Fruit fly (Drosophila melanogaster) whole organism, embryonic: ENCODE measurements around the gene PGAP1.

ENCODE experiments used
- Ada2b ChIP-seq: fragments of 200-800 bp; sonication (Bioruptor generic); IDR thresholded peaks from 2 replicates; pipeline ENCODE4 v1.3.6; 2022; ENCODE audit warnings: missing biosample characterization, missing genetic modification characterization
- BEAF-32 ChIP-seq: fragments of 200-800 bp; sonication (Bioruptor generic); optimal IDR thresholded peaks from 3 replicates; lab custom pipeline; 2017; ENCODE audit warnings: missing biosample characterization, missing genetic modification characterization, mild to moderate bottlenecking, moderate library complexity, missing genetic modification reagents
- CG10147 ChIP-seq: fragments of 200-800 bp; sonication (Bioruptor generic); optimal IDR thresholded peaks from 2 replicates; lab custom pipeline; 2019; ENCODE audit warnings: missing biosample characterization, mild to moderate bottlenecking, missing genetic modification characterization, moderate library complexity
- CG10209 ChIP-seq: fragments of 200-800 bp; sonication (Bioruptor generic); optimal IDR thresholded peaks from 3 replicates; lab custom pipeline; 2017; ENCODE audit warnings: missing biosample characterization, mild to moderate bottlenecking, missing genetic modification characterization, missing genetic modification reagents
- CG11085 ChIP-seq: fragments of 200-800 bp; sonication (Bioruptor generic); IDR thresholded peaks from 2 replicates; pipeline ENCODE4 v1.3.6; 2022; ENCODE audit warnings: missing biosample characterization, missing genetic modification characterization
- CG11093 ChIP-seq: fragments of 200-800 bp; sonication (Bioruptor generic); IDR thresholded peaks from 3 replicates; pipeline ENCODE4 v1.3.6; 2022; ENCODE audit warnings: missing biosample characterization, missing genetic modification characterization
- CG11695 ChIP-seq: fragments of 200-800 bp; sonication (Bioruptor generic); IDR thresholded peaks from 3 replicates; pipeline ENCODE4 v1.3.6; 2022; ENCODE audit warnings: missing biosample characterization, missing genetic modification characterization
- CG13424 ChIP-seq: fragments of 200-800 bp; sonication (Bioruptor generic); optimal IDR thresholded peaks from 2 replicates; lab custom pipeline; 2019; ENCODE audit warnings: missing biosample characterization, mild to moderate bottlenecking, missing genetic modification characterization, moderate library complexity
- CG14441 ChIP-seq: fragments of 200-800 bp; sonication (Bioruptor generic); IDR thresholded peaks from 2 replicates; pipeline ENCODE4 v1.3.6; 2022; ENCODE audit warnings: missing biosample characterization, missing genetic modification characterization
- CG2116 ChIP-seq: fragments of 200-800 bp; sonication (Bioruptor generic); optimal IDR thresholded peaks from 3 replicates; lab custom pipeline; 2018; ENCODE audit warnings: missing biosample characterization, mild to moderate bottlenecking, missing genetic modification characterization
- CG2678 ChIP-seq: fragments of 200-800 bp; sonication (Bioruptor generic); optimal IDR thresholded peaks from 3 replicates; lab custom pipeline; 2019; ENCODE audit warnings: missing biosample characterization, mild to moderate bottlenecking, missing genetic modification characterization, moderate library complexity
- CG30431 ChIP-seq: fragments of 200-800 bp; sonication (Bioruptor generic); optimal IDR thresholded peaks from 2 replicates; lab custom pipeline; 2017; ENCODE audit warnings: missing biosample characterization, missing genetic modification characterization
- CG32532 ChIP-seq: fragments of 200-800 bp; sonication (Bioruptor generic); IDR thresholded peaks from 2 replicates; pipeline ENCODE4 v1.3.6; 2022; ENCODE audit warnings: missing biosample characterization, missing genetic modification characterization
- CG4404 ChIP-seq: fragments of 200-800 bp; sonication (Bioruptor generic); IDR thresholded peaks from 2 replicates; pipeline ENCODE4 v1.3.6; 2022; ENCODE audit warnings: missing biosample characterization, missing genetic modification characterization
- CG4707 ChIP-seq: fragments of 200-800 bp; sonication (Bioruptor generic); optimal IDR thresholded peaks from 2 replicates; lab custom pipeline; 2018; ENCODE audit warnings: missing biosample characterization, mild to moderate bottlenecking, missing genetic modification characterization, moderate library complexity
- CG4730 ChIP-seq: fragments of 200-800 bp; sonication (Bioruptor generic); IDR thresholded peaks from 2 replicates; pipeline ENCODE4 v1.3.6; 2022; ENCODE audit warnings: missing biosample characterization, missing genetic modification characterization
- CG4854 ChIP-seq: fragments of 200-800 bp; sonication (Bioruptor generic); optimal IDR thresholded peaks from 2 replicates; lab custom pipeline; 2016; ENCODE audit warnings: missing biosample characterization, missing genetic modification characterization, inconsistent platforms
- CG6254 ChIP-seq: fragments of 200-800 bp; sonication (Bioruptor generic); optimal IDR thresholded peaks from 3 replicates; lab custom pipeline; 2017; ENCODE audit warnings: mild to moderate bottlenecking, missing biosample characterization, missing genetic modification reagents, missing genetic modification characterization
- CG6654 ChIP-seq: fragments of 200-800 bp; sonication (Bioruptor generic); optimal IDR thresholded peaks from 2 replicates; lab custom pipeline; 2017; ENCODE audit warnings: missing biosample characterization, mild to moderate bottlenecking, missing genetic modification characterization
- CG7357 ChIP-seq: fragments of 200-800 bp; sonication (Bioruptor generic); IDR thresholded peaks from 3 replicates; pipeline ENCODE4 v1.3.6; 2022; ENCODE audit warnings: missing biosample characterization, missing genetic modification characterization
- CG7372 ChIP-seq: fragments of 200-800 bp; sonication (Bioruptor generic); IDR thresholded peaks from 2 replicates; pipeline ENCODE4 v1.3.6; 2022; ENCODE audit warnings: missing biosample characterization, missing genetic modification characterization
- Dref ChIP-seq: fragments of 200-800 bp; sonication (Bioruptor generic); IDR thresholded peaks from 2 replicates; pipeline ENCODE4 v1.3.6; 2022; ENCODE audit warnings: missing biosample characterization, missing genetic modification characterization
- Nf-YC ChIP-seq: fragments of 200-800 bp; optimal IDR thresholded peaks from 3 replicates; lab custom pipeline; 2019; ENCODE audit warnings: missing biosample characterization, mild to moderate bottlenecking, missing genetic modification characterization, moderate library complexity
- Rfx ChIP-seq: fragments of 200-800 bp; sonication (Bioruptor generic); IDR thresholded peaks from 2 replicates; pipeline ENCODE4 v1.3.6; 2022; ENCODE audit warnings: missing biosample characterization, missing genetic modification characterization
- corto ChIP-seq: fragments of 200-800 bp; sonication (Bioruptor generic); optimal IDR thresholded peaks from 2 replicates; lab custom pipeline; 2016; ENCODE audit warnings: missing biosample characterization, mild to moderate bottlenecking, missing genetic modification characterization, moderate library complexity
- esg ChIP-seq: fragments of 200-800 bp; sonication (Bioruptor generic); conservative IDR thresholded peaks from 2 replicates; pipeline ENCODE4 v1.3.6; 2022; ENCODE audit warnings: missing biosample characterization, missing genetic modification characterization
- ftz-f1 ChIP-seq: fragments of 200-800 bp; sonication (Bioruptor generic); optimal IDR thresholded peaks from 2 replicates; lab custom pipeline; 2016; ENCODE audit warnings: missing biosample characterization, missing genetic modification characterization
- grau ChIP-seq: fragments of 200-800 bp; optimal IDR thresholded peaks from 3 replicates; lab custom pipeline; 2019; ENCODE audit warnings: missing biosample characterization, mild to moderate bottlenecking, missing genetic modification characterization, moderate library complexity
- hb ChIP-seq: fragments of 200-800 bp; sonication (Bioruptor generic); IDR thresholded peaks from 3 replicates; pipeline ENCODE4 v1.3.6; 2022; ENCODE audit warnings: missing biosample characterization, missing genetic modification characterization; ENCODE audit not compliant: partially characterized antibody
- hkb ChIP-seq, 2 experiments: fragments of 200-800 bp in 1 of 2; fragments of >200 bp in 1 of 2; sonication (Bioruptor generic) in 1 of 2; IDR thresholded peaks in 1 of 2; optimal IDR thresholded peaks in 1 of 2; 2 replicates each; pipeline versions ENCODE4 v1.3.6 to Lab custom; 2017 to 2022; ENCODE audit warnings: missing biosample characterization in 1 of 2, missing genetic modification characterization in 1 of 2
- ind ChIP-seq: fragments of 200-800 bp; sonication (Bioruptor generic); optimal IDR thresholded peaks from 3 replicates; lab custom pipeline; 2016; ENCODE audit warnings: missing biosample characterization, missing genetic modification characterization
- kah ChIP-seq: fragments of 200-800 bp; sonication (Bioruptor generic); optimal IDR thresholded peaks from 2 replicates; lab custom pipeline; 2018; ENCODE audit warnings: missing biosample characterization, mild to moderate bottlenecking, missing genetic modification characterization
- lab ChIP-seq: fragments of 200-800 bp; sonication (Bioruptor generic); optimal IDR thresholded peaks from 3 replicates; lab custom pipeline; 2017; ENCODE audit warnings: missing biosample characterization, missing genetic modification characterization, mild to moderate bottlenecking, moderate library complexity, missing genetic modification reagents
- lmd ChIP-seq: fragments of 200-800 bp; sonication (Bioruptor generic); IDR thresholded peaks from 2 replicates; pipeline ENCODE4 v1.3.6; 2022; ENCODE audit warnings: missing biosample characterization, missing genetic modification characterization
- lov ChIP-seq, 2 experiments: fragments of 200-800 bp in 1 of 2; fragments of >200 bp in 1 of 2; sonication (Bioruptor generic) in 1 of 2; IDR thresholded peaks in 1 of 2; optimal IDR thresholded peaks in 1 of 2; 2 replicates in 1 of 2; 3 replicates in 1 of 2; pipeline versions ENCODE4 v1.3.6 to Lab custom; 2017 to 2022; ENCODE audit warnings: missing biosample characterization in 1 of 2, missing genetic modification characterization in 1 of 2
- nerfin-1 ChIP-seq: fragments of 200-800 bp; sonication (Bioruptor generic); optimal IDR thresholded peaks from 3 replicates; lab custom pipeline; 2019; ENCODE audit warnings: missing biosample characterization, mild to moderate bottlenecking, missing genetic modification characterization, moderate library complexity
- nom ChIP-seq: fragments of 200-800 bp; sonication (Bioruptor generic); optimal IDR thresholded peaks from 2 replicates; lab custom pipeline; 2017; ENCODE audit warnings: missing biosample characterization, missing genetic modification characterization, mild to moderate bottlenecking, moderate library complexity, missing genetic modification reagents
- oc ChIP-seq: fragments of 200-800 bp; sonication (Bioruptor generic); optimal IDR thresholded peaks from 2 replicates; lab custom pipeline; 2018; ENCODE audit warnings: missing biosample characterization, mild to moderate bottlenecking, missing genetic modification characterization, moderate library complexity
- peb ChIP-seq: fragments of 200-800 bp; sonication (Bioruptor generic); IDR thresholded peaks from 2 replicates; pipeline ENCODE4 v1.3.6; 2022; ENCODE audit warnings: missing biosample characterization, missing genetic modification characterization
- pum ChIP-seq: fragments of 200-800 bp; sonication (Bioruptor generic); optimal IDR thresholded peaks from 2 replicates; lab custom pipeline; 2016; ENCODE audit warnings: missing biosample characterization, missing genetic modification characterization
- sc ChIP-seq, 3 experiments: fragments of >200 bp in 2 of 3; fragments of 200-800 bp in 1 of 3; sonication (Bioruptor generic) in 1 of 3; optimal IDR thresholded peaks; 2 replicates in 2 of 3; 3 replicates in 1 of 3; lab custom pipeline; 2017; ENCODE audit warnings: mild to moderate bottlenecking in 1 of 3, missing biosample characterization in 1 of 3, missing genetic modification characterization in 1 of 3, missing genetic modification reagents in 1 of 3
- sens-2 ChIP-seq: fragments of 200-800 bp; sonication (Bioruptor generic); IDR thresholded peaks from 2 replicates; pipeline ENCODE4 v1.3.6; 2022; ENCODE audit warnings: missing biosample characterization, missing genetic modification characterization
- slou ChIP-seq: fragments of 200-800 bp; sonication (Bioruptor generic); optimal IDR thresholded peaks from 3 replicates; lab custom pipeline; 2016; ENCODE audit warnings: missing biosample characterization, missing genetic modification characterization
- ssp ChIP-seq: fragments of 200-800 bp; sonication (Bioruptor generic); IDR thresholded peaks from 2 replicates; pipeline ENCODE4 v1.3.6; 2022; ENCODE audit warnings: missing biosample characterization, missing genetic modification characterization
- tio ChIP-seq: fragments of 200-800 bp; sonication (Bioruptor generic); optimal IDR thresholded peaks from 2 replicates; lab custom pipeline; 2017; ENCODE audit warnings: missing biosample characterization, missing genetic modification characterization, inconsistent platforms
- unpg ChIP-seq: fragments of 200-800 bp; sonication (Bioruptor generic); optimal IDR thresholded peaks from 3 replicates; lab custom pipeline; 2018; ENCODE audit warnings: missing biosample characterization, mild to moderate bottlenecking, missing genetic modification characterization, moderate library complexity
- wdn ChIP-seq: fragments of 200-800 bp; sonication (Bioruptor generic); IDR thresholded peaks from 2 replicates; pipeline ENCODE4 v1.3.6; 2022; ENCODE audit warnings: missing biosample characterization, missing genetic modification characterization

The PGAP1 gene

DNA sequence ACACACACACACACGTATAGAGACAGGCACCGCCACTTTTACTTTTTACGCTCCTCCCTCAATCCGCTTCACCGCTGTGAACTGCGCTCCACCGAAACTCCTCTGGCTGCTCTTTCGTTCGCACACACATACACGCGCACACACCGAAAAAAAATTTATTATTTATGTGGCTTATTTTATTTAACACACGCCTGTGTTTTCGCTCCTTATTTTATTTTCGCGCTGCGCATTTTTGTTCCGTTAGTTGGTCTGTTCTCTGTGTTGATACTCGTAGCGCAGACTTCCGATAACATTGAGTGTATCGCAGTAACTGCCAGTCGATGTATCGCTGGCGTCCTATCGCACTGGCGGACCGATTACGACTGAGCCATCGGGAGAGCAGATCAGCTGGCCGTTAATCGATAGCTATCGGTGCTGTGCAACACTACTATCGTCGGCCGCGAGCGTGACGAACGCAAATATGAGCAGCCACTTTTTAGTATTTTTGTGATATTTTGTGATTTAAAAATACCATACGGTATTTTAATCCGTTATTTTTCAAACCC, 48.5 kb upstream of the PGAP1 start, which contains the start of gene Snx27 (continued):
- TF ChIP-seq nom (peak; percentile 36), Rfx (peak; percentile 79), CG32532 (GFP tag; lab: Robert Waterston, UW) (peak; percentile 65), CG11085 (peak; percentile 54; the same call in 1 of the 2 replicates), esg (GFP tag; lab: Robert Waterston, UW) (no peak), hkb (optimal IDR thresholded peaks at IDR 0.05; lab: Kevin White, UChicago) (no peak), hkb (GFP tag; IDR thresholded peaks at IDR 0.05; lab: Robert Waterston, UW) (peak; percentile 14; the same call in 1 of the 2 replicates)
- TF ChIP-seq, all 482 proteins: peak for 264

DNA sequence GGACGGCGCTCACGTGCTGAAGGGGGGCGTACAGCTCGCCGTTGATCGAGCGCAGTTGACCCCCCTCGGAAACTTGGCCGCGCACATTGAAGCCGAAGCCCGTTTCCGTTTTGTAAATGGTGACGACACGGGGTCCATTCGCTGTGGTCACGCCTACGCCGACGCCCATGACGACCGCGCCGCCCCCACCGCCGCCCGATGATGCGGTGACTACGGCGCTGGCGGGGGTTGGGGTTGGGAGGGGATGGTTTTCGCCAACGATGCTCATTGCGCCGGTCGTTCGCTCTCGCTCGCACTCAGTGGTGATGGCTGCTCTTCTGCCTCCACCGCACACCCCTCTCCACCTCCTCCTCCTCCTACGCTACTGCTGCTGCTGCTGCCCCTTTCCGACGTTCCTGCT, 47.9 kb upstream of the PGAP1 start:
- TF ChIP-seq CG11085, result 0 out of 2 replicates have a peak, but pooled peaks have one; percentile 42
- no peak for TF ChIP-seq CG4707 (GFP tag; lab: Kevin White, UChicago)
- no peak for TF ChIP-seq sc (optimal IDR thresholded peaks at IDR 0.05; lab: Kevin White, UChicago)
- no peak for TF ChIP-seq sc (GFP tag; optimal IDR thresholded peaks at IDR 0.05; lab: Kevin White, UChicago)
- TF ChIP-seq corto (GFP tag; lab: Kevin White, UChicago), result no peak
- TF ChIP-seq CG4854 (GFP tag; lab: Kevin White, UChicago), result no peak
- TF ChIP-seq Dref (GFP tag; lab: Robert Waterston, UW), result no peak
- no peak for TF ChIP-seq peb
- no peak for TF ChIP-seq CG11093 (GFP tag; lab: Robert Waterston, UW)
- no peak for TF ChIP-seq kah (GFP tag; lab: Kevin White, UChicago)
- 0 out of 2 replicates have a peak, but pooled peaks have one; percentile 11 for TF ChIP-seq CG4404 (GFP tag; lab: Robert Waterston, UW)
- TF ChIP-seq CG7357 (GFP tag; lab: Robert Waterston, UW), result no peak
- TF ChIP-seq wdn, result no peak
- peak; percentile 16 for TF ChIP-seq grau (tag; lab: Kevin White, UChicago)
- TF ChIP-seq ftz-f1 (GFP tag; lab: Kevin White, UChicago), result no peak
- peak; percentile 7 for TF ChIP-seq unpg
- TF ChIP-seq CG10147, result no peak
- no peak for TF ChIP-seq ssp (GFP tag; lab: Robert Waterston, UW)
- no peak for TF ChIP-seq CG2116 (GFP tag; lab: Kevin White, UChicago)
- TF ChIP-seq sens-2 (GFP tag; lab: Robert Waterston, UW), result no peak
- TF ChIP-seq CG30431 (GFP tag; lab: Kevin White, UChicago), result no peak
- TF ChIP-seq CG2678 (tag; lab: Kevin White, UChicago), result no peak
- peak; percentile 50 for TF ChIP-seq ind (GFP tag; lab: Kevin White, UChicago)
- no peak for TF ChIP-seq nerfin-1 (tag; lab: Kevin White, UChicago)
- TF ChIP-seq BEAF-32 (GFP tag; lab: Kevin White, UChicago), result no peak
- 0 out of 3 replicates have a peak, but pooled peaks have one; percentile 36 for TF ChIP-seq CG11695 (GFP tag; lab: Robert Waterston, UW)
- peak; percentile 44 for TF ChIP-seq lab (GFP tag; lab: Kevin White, UChicago)
- TF ChIP-seq pum (GFP tag; lab: Kevin White, UChicago), result no peak
- no peak for TF ChIP-seq CG7372 (GFP tag; lab: Robert Waterston, UW)
- TF ChIP-seq CG6654 (GFP tag; lab: Kevin White, UChicago), result no peak
- TF ChIP-seq CG4730 (GFP tag; lab: Robert Waterston, UW), result no peak
- TF ChIP-seq CG13424 (tag; lab: Kevin White, UChicago), result no peak
- no peak for TF ChIP-seq lov (optimal IDR thresholded peaks at IDR 0.05; lab: Kevin White, UChicago)
- no peak for TF ChIP-seq lov (GFP tag; IDR thresholded peaks at IDR 0.05; lab: Robert Waterston, UW)
- no peak for TF ChIP-seq CG6254 (GFP tag; lab: Kevin White, UChicago)
- TF ChIP-seq lmd, result peak; percentile 30; the same call in 1 of the 2 replicates
- peak; percentile 23 for TF ChIP-seq Nf-YC (tag; lab: Kevin White, UChicago)
- TF ChIP-seq hb (GFP tag; lab: Robert Waterston, UW), result no peak
- 0 out of 2 replicates have a peak, but pooled peaks have one; percentile 11 for TF ChIP-seq Ada2b (GFP tag; lab: Robert Waterston, UW)
- no peak for TF ChIP-seq slou (GFP tag; lab: Kevin White, UChicago)
- TF ChIP-seq oc (tag; lab: Kevin White, UChicago), result no peak
- TF ChIP-seq tio (GFP tag; lab: Kevin White, UChicago), result no peak
- peak; percentile 21 for TF ChIP-seq CG10209
- TF ChIP-seq CG14441 (GFP tag; lab: Robert Waterston, UW), result peak; percentile 61
- peak; percentile 50 for TF ChIP-seq CG32532 (GFP tag; lab: Robert Waterston, UW)
